Worm (Caenorhabditis elegans): ENCODE measurements around the gene cfap-36.

The cfap-36 gene

ce11 chrV:176870-177467 lies 5.0 kb upstream of the cfap-36 start, which contains the start of gene cul-3:
TSS of gene cul-3 (plus strand) at chrV:177417.
- TF ChIP-seq him-1 (tag; optimal IDR thresholded peaks at IDR 0.05) = no peak
- peak; percentile 8 for TF ChIP-seq W03F9.2 (tag; optimal IDR thresholded peaks at IDR 0.05)
- no peak for TF ChIP-seq dao-5 (tag; optimal IDR thresholded peaks at IDR 0.05)

DNA sequence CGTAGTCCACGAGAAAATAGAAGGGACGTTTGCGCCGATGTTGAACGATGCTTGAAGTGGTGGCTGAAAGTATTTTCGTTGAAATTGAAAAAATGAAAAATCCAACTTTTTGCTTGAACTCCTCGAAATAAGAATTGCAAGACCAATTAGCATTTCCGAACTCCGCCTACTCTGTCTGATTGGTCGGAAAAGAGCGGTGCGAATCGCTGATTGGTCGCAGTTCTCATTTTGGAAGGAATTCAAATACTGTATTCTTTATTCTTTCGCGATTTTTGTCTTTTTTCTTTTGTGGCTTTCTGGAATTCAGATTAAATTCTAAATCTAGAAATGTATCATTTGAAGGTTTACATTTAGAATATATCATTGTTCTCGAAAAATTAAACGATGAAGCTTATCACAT lies 2.5 kb upstream of the cfap-36 start:
- TF ChIP-seq him-1 (tag; optimal IDR thresholded peaks at IDR 0.05) (no peak), dao-5 (tag; optimal IDR thresholded peaks at IDR 0.05) (no peak), W03F9.2 (tag; optimal IDR thresholded peaks at IDR 0.05) (no peak)

- no peak for TF ChIP-seq him-1 (tag; optimal IDR thresholded peaks at IDR 0.05)
- no peak for TF ChIP-seq W03F9.2 (tag; optimal IDR thresholded peaks at IDR 0.05)
- no peak for TF ChIP-seq dao-5 (tag; optimal IDR thresholded peaks at IDR 0.05)
Measured at ce11 chrV:173437-173836, 1.4 kb upstream of the cfap-36 start.

- no peak for TF ChIP-seq dao-5 (tag; optimal IDR thresholded peaks at IDR 0.05)
- no peak for TF ChIP-seq W03F9.2 (tag; optimal IDR thresholded peaks at IDR 0.05)
- no peak for TF ChIP-seq him-1 (tag; optimal IDR thresholded peaks at IDR 0.05)
Measured at ce11 chrV:166687-167086, 5.3 kb downstream of the cfap-36 start, which contains the start of gene Y108G3AL.2. TSS of gene Y108G3AL.2 (plus strand) at chrV:166987.

ce11 chrV:156044-156869 lies 15.8 kb downstream of the cfap-36 start, which contains the start of gene ttb-1:
TSS of gene ttb-1 (plus strand) at chrV:156819.
- TF ChIP-seq dao-5 (tag; optimal IDR thresholded peaks at IDR 0.05) (no peak), W03F9.2 (tag; optimal IDR thresholded peaks at IDR 0.05) (no peak), him-1 (tag; optimal IDR thresholded peaks at IDR 0.05) (no peak)

ce11 chrV:155215-155614 lies 16.8 kb downstream of the cfap-36 start:
- TF ChIP-seq W03F9.2 (tag; optimal IDR thresholded peaks at IDR 0.05) (no peak), him-1 (tag; optimal IDR thresholded peaks at IDR 0.05) (no peak), dao-5 (tag; optimal IDR thresholded peaks at IDR 0.05) (no peak)

- TF ChIP-seq him-1 (tag; optimal IDR thresholded peaks at IDR 0.05) (no peak), dao-5 (tag; optimal IDR thresholded peaks at IDR 0.05) (no peak), W03F9.2 (tag; optimal IDR thresholded peaks at IDR 0.05) (no peak)
Measured at ce11 chrV:153867-154266, 18.1 kb downstream of the cfap-36 start.

DNA sequence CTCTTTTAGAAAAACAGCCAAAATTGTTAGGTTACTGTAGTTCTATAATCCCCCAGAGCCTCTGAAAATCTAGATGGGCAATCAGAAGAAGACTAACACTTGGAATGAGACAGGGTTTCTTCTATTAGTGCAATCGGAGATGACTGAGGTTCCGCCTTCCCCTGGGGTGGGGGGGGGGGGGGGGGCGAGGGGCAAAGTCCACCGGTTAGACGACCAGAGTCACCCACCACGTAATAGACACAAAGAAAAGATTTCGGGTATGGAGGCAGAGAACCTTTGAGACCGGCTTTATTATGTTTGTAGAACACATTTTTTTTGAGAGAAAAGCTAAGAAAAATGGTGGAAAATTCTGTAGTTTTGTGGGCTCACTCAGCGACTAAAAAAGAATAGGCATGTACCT lies 19.9 kb downstream of the cfap-36 start:
- TF ChIP-seq him-1 (tag; optimal IDR thresholded peaks at IDR 0.05) = no peak
- no peak for TF ChIP-seq W03F9.2 (tag; optimal IDR thresholded peaks at IDR 0.05)
- no peak for TF ChIP-seq dao-5 (tag; optimal IDR thresholded peaks at IDR 0.05)

DNA sequence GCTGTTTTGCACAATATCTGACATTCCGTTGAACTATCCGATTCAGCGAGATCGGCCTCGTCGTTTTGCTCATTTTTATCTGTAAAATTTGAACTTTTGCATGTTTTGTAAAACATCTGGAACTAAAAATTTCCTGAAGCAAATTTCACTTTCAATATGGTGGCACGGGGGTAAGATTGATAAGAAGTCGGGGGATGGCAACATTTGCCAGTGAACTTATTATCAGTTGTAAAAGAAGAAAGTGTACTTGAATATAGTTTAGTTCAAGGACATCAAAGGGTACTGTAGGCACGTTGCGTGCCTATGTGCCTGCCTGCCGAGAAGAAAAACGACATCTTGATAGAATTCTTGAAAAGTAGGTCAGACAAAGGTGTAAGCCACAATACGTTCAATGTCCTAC lies 20.7 kb downstream of the cfap-36 start, which contains the start of gene W03F9.4:
TSS of gene W03F9.4 (minus strand) at position 79 of the 400 bp plus-strand sequence.
- TF ChIP-seq him-1 (tag; optimal IDR thresholded peaks at IDR 0.05) = no peak
- no peak for TF ChIP-seq dao-5 (tag; optimal IDR thresholded peaks at IDR 0.05)
- no peak for TF ChIP-seq W03F9.2 (tag; optimal IDR thresholded peaks at IDR 0.05)

- no peak for TF ChIP-seq him-1 (tag; optimal IDR thresholded peaks at IDR 0.05)
- no peak for TF ChIP-seq W03F9.2 (tag; optimal IDR thresholded peaks at IDR 0.05)
- TF ChIP-seq dao-5 (tag; optimal IDR thresholded peaks at IDR 0.05) = no peak
Measured at ce11 chrV:150059-150458, 22.0 kb downstream of the cfap-36 start.

DNA sequence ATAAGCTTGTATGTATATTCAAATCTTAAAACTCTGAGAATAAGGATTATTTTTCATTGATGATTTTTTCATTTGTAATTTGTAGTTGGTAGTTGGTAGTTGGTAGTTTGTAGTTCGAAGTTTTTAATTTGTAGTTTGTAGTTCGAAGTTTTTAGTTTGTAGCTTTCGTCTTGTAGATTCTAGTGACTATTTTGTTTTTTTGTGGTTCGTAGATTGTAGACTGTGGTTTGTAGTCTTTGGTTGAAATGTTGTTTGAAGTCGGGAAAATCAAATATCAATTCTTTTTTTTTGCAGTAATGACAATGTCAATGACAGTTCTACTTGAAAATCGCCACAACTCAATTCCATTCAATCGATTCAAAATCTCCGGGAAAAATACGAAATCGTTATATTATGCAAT lies 26.3 kb downstream of the cfap-36 start:
- TF ChIP-seq W03F9.2 (tag; optimal IDR thresholded peaks at IDR 0.05) = no peak
- TF ChIP-seq dao-5 (tag; optimal IDR thresholded peaks at IDR 0.05) = no peak
- no peak for TF ChIP-seq him-1 (tag; optimal IDR thresholded peaks at IDR 0.05)

ce11 chrV:144794-145193 lies 27.2 kb downstream of the cfap-36 start, which contains the start of gene srh-82:
TSS of gene srh-82 (plus strand) at chrV:145094.
- TF ChIP-seq dao-5 (tag; optimal IDR thresholded peaks at IDR 0.05) (no peak), him-1 (tag; optimal IDR thresholded peaks at IDR 0.05) (no peak), W03F9.2 (tag; optimal IDR thresholded peaks at IDR 0.05) (no peak)

- TF ChIP-seq dao-5 (tag; optimal IDR thresholded peaks at IDR 0.05) (no peak), W03F9.2 (tag; optimal IDR thresholded peaks at IDR 0.05) (no peak), him-1 (tag; optimal IDR thresholded peaks at IDR 0.05) (no peak)
Measured at ce11 chrV:141257-141656, 30.8 kb downstream of the cfap-36 start, which contains the start of gene W03F9.11. TSS of gene W03F9.11 (minus strand) at chrV:141357.

DNA sequence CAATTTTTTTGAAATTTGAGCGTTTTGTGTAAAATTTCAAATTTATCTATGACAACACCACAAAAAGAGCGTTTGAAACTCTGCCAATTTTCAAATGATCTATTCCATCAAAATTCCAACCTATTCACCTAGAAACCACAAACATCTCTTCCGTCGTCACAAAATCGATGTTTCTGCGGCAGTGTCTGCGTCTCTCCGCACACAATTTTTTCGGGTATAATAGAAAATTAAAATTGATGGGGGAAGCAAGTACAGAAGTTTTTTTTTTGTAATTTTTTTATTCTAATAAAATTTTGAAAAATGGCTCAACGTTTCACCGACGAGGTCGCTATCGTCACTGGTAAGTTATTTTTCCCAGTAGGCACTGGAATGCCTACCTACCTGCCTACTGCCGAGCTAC lies 33.4 kb downstream of the cfap-36 start, which contains the start of gene W03F9.9:
TSS of gene W03F9.9 (plus strand) at position 301 of the 400 bp plus-strand sequence.
- no peak for TF ChIP-seq dao-5 (tag; optimal IDR thresholded peaks at IDR 0.05)
- no peak for TF ChIP-seq him-1 (tag; optimal IDR thresholded peaks at IDR 0.05)
- TF ChIP-seq W03F9.2 (tag; optimal IDR thresholded peaks at IDR 0.05) = no peak

All from whole organism, L4/young adult.